Fruit fly (Drosophila melanogaster) whole organism, prepupa: ENCODE results near the gene CG31776.

Experiments
- CG10631 ChIP-seq: fragments of 200-800 bp; sonication (Bioruptor generic); optimal IDR thresholded peaks from 2 replicates; lab custom pipeline; 2016; ENCODE audit warnings: missing biosample characterization, missing genetic modification characterization
- CG11902 ChIP-seq: fragments of 200-800 bp; sonication (Bioruptor generic); optimal IDR thresholded peaks from 3 replicates; lab custom pipeline; 2016; ENCODE audit warnings: missing biosample characterization, missing genetic modification characterization
- CG31627 ChIP-seq: fragments of 200-800 bp; sonication (Bioruptor generic); optimal IDR thresholded peaks from 3 replicates; lab custom pipeline; 2016; ENCODE audit warnings: missing biosample characterization, missing genetic modification characterization
- CG3919 ChIP-seq: fragments of 200-800 bp; sonication (Bioruptor generic); optimal IDR thresholded peaks from 3 replicates; lab custom pipeline; 2016; ENCODE audit warnings: missing biosample characterization, missing genetic modification characterization
- CG4318 ChIP-seq: fragments of 200-800 bp; sonication (Bioruptor generic); optimal IDR thresholded peaks from 3 replicates; lab custom pipeline; 2017; ENCODE audit warnings: missing biosample characterization, mild to moderate bottlenecking, missing genetic modification characterization
- CG7368 ChIP-seq: fragments of 200-800 bp; sonication (Bioruptor generic); optimal IDR thresholded peaks from 3 replicates; lab custom pipeline; 2016; ENCODE audit warnings: missing biosample characterization, missing genetic modification characterization
- CG9139 ChIP-seq: fragments of 200-800 bp; sonication (Bioruptor generic); optimal IDR thresholded peaks from 3 replicates; lab custom pipeline; 2017; ENCODE audit warnings: missing biosample characterization, mild to moderate bottlenecking, missing genetic modification characterization
- Eip75B ChIP-seq: fragments of 200-800 bp; sonication (Bioruptor generic); optimal IDR thresholded peaks from 3 replicates; lab custom pipeline; 2016; ENCODE audit warnings: missing biosample characterization, missing genetic modification characterization
- Hr4 ChIP-seq: fragments of 200-800 bp; sonication (Bioruptor generic); optimal IDR thresholded peaks from 3 replicates; lab custom pipeline; 2016; ENCODE audit warnings: missing biosample characterization, missing genetic modification characterization
- Lpt ChIP-seq: fragments of 200-800 bp; sonication (Bioruptor generic); optimal IDR thresholded peaks from 3 replicates; lab custom pipeline; 2016; ENCODE audit warnings: missing biosample characterization, missing genetic modification characterization
- Sox15 ChIP-seq: fragments of 200-800 bp; sonication (Bioruptor generic); optimal IDR thresholded peaks from 3 replicates; lab custom pipeline; 2016; ENCODE audit warnings: missing biosample characterization, missing genetic modification characterization
- esn ChIP-seq: fragments of 200-800 bp; sonication (Bioruptor generic); optimal IDR thresholded peaks from 2 replicates; lab custom pipeline; 2016; ENCODE audit warnings: missing biosample characterization, mild to moderate bottlenecking, missing genetic modification characterization, moderate library complexity
- lz ChIP-seq: fragments of 200-800 bp; sonication (Bioruptor generic); optimal IDR thresholded peaks from 3 replicates; lab custom pipeline; 2016; ENCODE audit warnings: missing biosample characterization, missing genetic modification characterization

- TF ChIP-seq esn (no peak), CG31627 (GFP tag; lab: Kevin White, UChicago) (no peak), CG3919 (GFP tag; lab: Kevin White, UChicago) (no peak), CG11902 (GFP tag; lab: Kevin White, UChicago) (no peak), Hr4 (GFP tag; lab: Kevin White, UChicago) (no peak), Lpt (GFP tag; lab: Kevin White, UChicago) (no peak), Sox15 (no peak), Eip75B (GFP tag; lab: Kevin White, UChicago) (no peak), CG10631 (GFP tag; lab: Kevin White, UChicago) (no peak), lz (GFP tag; lab: Kevin White, UChicago) (no peak), CG9139 (GFP tag; lab: Kevin White, UChicago) (no peak), CG4318 (GFP tag; lab: Kevin White, UChicago) (no peak), CG7368 (GFP tag; lab: Kevin White, UChicago) (no peak)
Observed at dm6 chr2L:3495465-3495864, 25.5 kb downstream of the CG31776 start.
